Worm (Caenorhabditis elegans) whole organism, young adult: ENCODE measurements around the gene Y47G7B.2.

ENCODE experiments used
- F23B12.7 ChIP-seq: sonication (generic microtip); optimal IDR thresholded peaks from 2 replicates; lab custom pipeline; 2017; ENCODE audit warnings: missing genetic modification characterization, mild to moderate bottlenecking, missing compliant biosample characterization, antibody characterized with exemption, moderate library complexity; ENCODE audit not compliant: insufficient read depth
- F49E8.2 ChIP-seq: sonication (generic microtip); optimal IDR thresholded peaks from 3 replicates; lab custom pipeline; 2017; ENCODE audit warnings: missing genetic modification characterization, mild to moderate bottlenecking, missing compliant biosample characterization, antibody characterized with exemption, moderate library complexity; ENCODE audit not compliant: insufficient read depth
- ZK185.1 ChIP-seq: sonication (generic microtip); optimal IDR thresholded peaks from 2 replicates; lab custom pipeline; 2016; ENCODE audit warnings: mild to moderate bottlenecking, missing genetic modification characterization, missing compliant biosample characterization; ENCODE audit not compliant: poor library complexity, severe bottlenecking
- akir-1 ChIP-seq: fragments of 200-800 bp; sonication (Bioruptor generic); optimal IDR thresholded peaks from 2 replicates; lab custom pipeline; 2018; ENCODE audit warnings: mild to moderate bottlenecking, missing genetic modification characterization, moderate library complexity, missing compliant biosample characterization
- mcd-1 ChIP-seq: fragments of 200-800 bp; sonication (Bioruptor generic); IDR thresholded peaks from 2 replicates; pipeline ENCODE4 v1.3.6; 2022; ENCODE audit warnings: missing genetic modification reagents, missing genetic modification characterization, missing compliant biosample characterization
- nfyb-1 ChIP-seq: fragments of 200-800 bp; sonication (Bioruptor generic); IDR thresholded peaks from 2 replicates; pipeline ENCODE4 v1.3.6; 2022; ENCODE audit warnings: missing genetic modification reagents, missing genetic modification characterization, missing compliant biosample characterization
- pbrm-1 ChIP-seq: fragments of 200-800 bp; sonication (Bioruptor generic); IDR thresholded peaks from 2 replicates; pipeline ENCODE4 v1.3.6; 2022; ENCODE audit warnings: missing genetic modification reagents, missing genetic modification characterization, missing compliant biosample characterization
- snpc-4 ChIP-seq, 5 experiments: fragments of 150-350 bp in 1 of 5; sonication (generic microtip) in 4 of 5; optimal IDR thresholded peaks; 2 replicates each; lab custom pipeline; 2014 to 2018; ENCODE audit warnings: missing genetic modification characterization in 5 of 5, missing biosample characterization in 3 of 5, antibody characterized with exemption in 2 of 5, mild to moderate bottlenecking in 2 of 5, missing compliant biosample characterization in 2 of 5, missing genotype in 2 of 5, moderate library complexity in 2 of 5, missing genetic modification reagents in 1 of 5

DNA sequence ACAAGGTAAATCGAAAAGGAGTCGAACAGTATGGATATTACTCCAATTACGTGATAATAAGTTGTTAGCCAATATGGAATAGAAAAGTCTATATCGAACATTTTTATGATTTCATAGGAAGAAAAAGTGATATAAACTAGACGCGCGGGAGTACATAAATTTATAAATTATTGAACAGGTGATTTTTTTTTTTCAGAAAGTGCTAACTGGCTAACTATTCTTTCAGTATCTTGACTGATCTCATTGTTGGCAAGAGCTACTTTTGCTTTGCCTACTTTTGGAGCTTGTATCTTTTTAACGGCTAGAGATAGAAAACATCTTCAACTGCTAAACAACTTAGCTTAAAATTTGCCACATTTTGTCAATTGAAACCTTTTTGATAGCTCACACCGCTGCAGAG lies 5.1 kb downstream of the Y47G7B.2 start, which contains the start of gene sri-60:
- TF ChIP-seq snpc-4 (GFP tag; optimal IDR thresholded peaks at IDR 0.05; lab: Kevin White, UChicago), result no peak
- TF ChIP-seq snpc-4 (tag; optimal IDR thresholded peaks at IDR 0.05; lab: Kevin White, UChicago), result no peak
- no peak for TF ChIP-seq akir-1 (GFP tag; lab: Kevin White, UChicago)
- TF ChIP-seq F23B12.7 (tag; lab: Kevin White, UChicago), result no peak
- no peak for TF ChIP-seq pbrm-1 (GFP tag; lab: Robert Waterston, UW)
- TF ChIP-seq ZK185.1 (tag; lab: Kevin White, UChicago), result no peak
- no peak for TF ChIP-seq mcd-1 (GFP tag; lab: Robert Waterston, UW)
- no peak for TF ChIP-seq F49E8.2 (tag; lab: Kevin White, UChicago)
- no peak for TF ChIP-seq nfyb-1
